Fruit fly (Drosophila melanogaster) whole organism, embryonic: Measurements from ENCODE around the gene CG5157.

Source experiments
- CG10462 ChIP-seq: fragments of 200-800 bp; sonication (Bioruptor generic); optimal IDR thresholded peaks from 2 replicates; lab custom pipeline; 2016; ENCODE audit warnings: missing biosample characterization, missing genetic modification characterization
- CG11085 ChIP-seq: fragments of 200-800 bp; sonication (Bioruptor generic); IDR thresholded peaks from 2 replicates; pipeline ENCODE4 v1.3.6; 2022; ENCODE audit warnings: missing biosample characterization, missing genetic modification characterization
- CG11696 ChIP-seq: fragments of 200-800 bp; sonication (Bioruptor generic); IDR thresholded peaks from 2 replicates; pipeline ENCODE4 v1.3.6; 2022; ENCODE audit warnings: missing biosample characterization, missing genetic modification characterization
- CG1233 ChIP-seq: fragments of 200-800 bp; sonication (Bioruptor generic); optimal IDR thresholded peaks from 4 replicates; lab custom pipeline; 2018; ENCODE audit warnings: missing biosample characterization, mild to moderate bottlenecking, missing genetic modification characterization
- CG12942 ChIP-seq: fragments of 200-800 bp; sonication (Bioruptor generic); optimal IDR thresholded peaks from 3 replicates; lab custom pipeline; 2016; ENCODE audit warnings: missing biosample characterization, missing genetic modification characterization
- CG30020 ChIP-seq: fragments of 200-800 bp; optimal IDR thresholded peaks from 2 replicates; lab custom pipeline; 2019; ENCODE audit warnings: missing biosample characterization, mild to moderate bottlenecking, missing genetic modification characterization, moderate library complexity
- CG31365 ChIP-seq: fragments of 200-800 bp; sonication (Bioruptor generic); optimal IDR thresholded peaks from 2 replicates; lab custom pipeline; 2018; ENCODE audit warnings: missing biosample characterization, mild to moderate bottlenecking, missing genetic modification characterization
- CG3838 ChIP-seq: fragments of 200-800 bp; sonication (Bioruptor generic); optimal IDR thresholded peaks from 3 replicates; lab custom pipeline; 2016; ENCODE audit warnings: missing biosample characterization, missing genetic modification characterization
- CG3847 ChIP-seq: fragments of 200-800 bp; sonication (Bioruptor generic); IDR thresholded peaks from 2 replicates; pipeline ENCODE4 v1.3.6; 2022; ENCODE audit warnings: missing biosample characterization, missing genetic modification characterization
- CG4360 ChIP-seq: fragments of 200-800 bp; sonication (Bioruptor generic); IDR thresholded peaks from 2 replicates; pipeline ENCODE4 v1.3.6; 2022; ENCODE audit warnings: missing biosample characterization, missing genetic modification characterization
- CG4617 ChIP-seq: fragments of 200-800 bp; sonication (Bioruptor generic); optimal IDR thresholded peaks from 3 replicates; lab custom pipeline; 2016; ENCODE audit warnings: missing biosample characterization, missing genetic modification characterization, borderline replicate concordance
- CG5180 ChIP-seq: fragments of 200-800 bp; sonication (Bioruptor generic); optimal IDR thresholded peaks from 3 replicates; lab custom pipeline; 2017; ENCODE audit warnings: missing biosample characterization, missing genetic modification characterization, mild to moderate bottlenecking, moderate library complexity, missing genetic modification reagents
- CG5245 ChIP-seq: fragments of 200-800 bp; sonication (Bioruptor generic); optimal IDR thresholded peaks from 3 replicates; lab custom pipeline; 2016; ENCODE audit warnings: missing biosample characterization, missing genetic modification characterization
- CG6689 ChIP-seq: fragments of 200-800 bp; sonication (Bioruptor generic); IDR thresholded peaks from 2 replicates; pipeline ENCODE4 v1.3.6; 2022; ENCODE audit warnings: missing biosample characterization, missing genetic modification characterization
- CG8281 ChIP-seq: fragments of 200-800 bp; sonication (Bioruptor generic); optimal IDR thresholded peaks from 2 replicates; lab custom pipeline; 2018; ENCODE audit warnings: missing biosample characterization, mild to moderate bottlenecking, missing genetic modification characterization, moderate library complexity
- Drgx ChIP-seq: fragments of 200-800 bp; sonication (Bioruptor generic); IDR thresholded peaks from 2 replicates; pipeline ENCODE4 v1.3.6; 2022; ENCODE audit warnings: missing biosample characterization, missing genetic modification characterization
- Gug ChIP-seq: fragments of 200-800 bp; sonication (Bioruptor generic); IDR thresholded peaks from 4 replicates; pipeline ENCODE4 v1.3.6; 2022; ENCODE audit warnings: missing biosample characterization, missing genetic modification characterization
- H2.0 ChIP-seq: fragments of 200-800 bp; sonication (Bioruptor generic); IDR thresholded peaks from 2 replicates; pipeline ENCODE4 v1.3.6; 2022; ENCODE audit warnings: missing biosample characterization, missing genetic modification characterization
- Med ChIP-seq: fragments of 200-800 bp; sonication (Bioruptor generic); peaks from one replicate; lab custom pipeline; 2016; ENCODE audit warnings: missing biosample characterization, missing genetic modification characterization, mild to moderate bottlenecking, inconsistent platforms, moderate library complexity
- Nf-YC ChIP-seq: fragments of 200-800 bp; optimal IDR thresholded peaks from 3 replicates; lab custom pipeline; 2019; ENCODE audit warnings: missing biosample characterization, mild to moderate bottlenecking, missing genetic modification characterization, moderate library complexity
- Oli ChIP-seq: fragments of 200-800 bp; sonication (Bioruptor generic); optimal IDR thresholded peaks from 2 replicates; lab custom pipeline; 2018; ENCODE audit warnings: missing biosample characterization, mild to moderate bottlenecking, missing genetic modification characterization, moderate library complexity
- Ptx1 ChIP-seq: fragments of 200-800 bp; sonication (Bioruptor generic); IDR thresholded peaks from 2 replicates; pipeline ENCODE4 v1.3.6; 2022; ENCODE audit warnings: missing biosample characterization, missing genetic modification characterization
- Tbp ChIP-seq: fragments of >200 bp; optimal IDR thresholded peaks from 2 replicates; lab custom pipeline; 2018; ENCODE audit warnings: missing biosample characterization, missing genetic modification characterization
- bab2 ChIP-seq: fragments of 200-800 bp; sonication (Bioruptor generic); optimal IDR thresholded peaks from 2 replicates; lab custom pipeline; 2016; ENCODE audit warnings: missing biosample characterization, missing genetic modification characterization
- bbx ChIP-seq: fragments of 200-800 bp; sonication (Bioruptor generic); IDR thresholded peaks from 2 replicates; pipeline ENCODE4 v1.3.6; 2022; ENCODE audit warnings: missing biosample characterization, missing genetic modification characterization; ENCODE audit not compliant: partially characterized antibody
- crp ChIP-seq, 2 experiments: fragments of 200-800 bp; sonication (Bioruptor generic); optimal IDR thresholded peaks; 2 replicates in 1 of 2; 3 replicates in 1 of 2; lab custom pipeline; 2017; ENCODE audit warnings: missing biosample characterization in 2 of 2, missing genetic modification characterization in 2 of 2, mild to moderate bottlenecking in 1 of 2, moderate library complexity in 1 of 2
- dmrt99B ChIP-seq: fragments of 200-800 bp; sonication (Bioruptor generic); optimal IDR thresholded peaks from 2 replicates; lab custom pipeline; 2018; ENCODE audit warnings: missing biosample characterization, mild to moderate bottlenecking, missing genetic modification characterization, moderate library complexity
- dpn ChIP-seq, 2 experiments: fragments of 200-800 bp; sonication (Bioruptor generic); optimal IDR thresholded peaks; 3 replicates each; lab custom pipeline; 2016; ENCODE audit warnings: missing biosample characterization in 2 of 2, missing genetic modification characterization in 2 of 2
- ems ChIP-seq: fragments of 200-800 bp; sonication (Bioruptor generic); optimal IDR thresholded peaks from 3 replicates; lab custom pipeline; 2016; ENCODE audit warnings: missing biosample characterization, missing genetic modification characterization
- exex ChIP-seq: fragments of 200-800 bp; sonication (Bioruptor generic); optimal IDR thresholded peaks from 4 replicates; lab custom pipeline; 2018; ENCODE audit warnings: missing biosample characterization, mild to moderate bottlenecking, missing genetic modification characterization, moderate library complexity
- fd64A ChIP-seq: fragments of 200-800 bp; sonication (Bioruptor generic); optimal IDR thresholded peaks from 3 replicates; lab custom pipeline; 2018; ENCODE audit warnings: missing biosample characterization, mild to moderate bottlenecking, missing genetic modification characterization
- gfzf ChIP-seq: fragments of 200-800 bp; sonication (Bioruptor generic); optimal IDR thresholded peaks from 2 replicates; lab custom pipeline; 2016; ENCODE audit warnings: missing biosample characterization, mild to moderate bottlenecking, missing genetic modification characterization, moderate library complexity
- gt ChIP-seq: fragments of 200-800 bp; sonication (Bioruptor generic); IDR thresholded peaks from 2 replicates; pipeline ENCODE4 v1.3.6; 2022; ENCODE audit warnings: missing biosample characterization, missing genetic modification characterization
- her ChIP-seq: fragments of 200-800 bp; sonication (Bioruptor generic); optimal IDR thresholded peaks from 2 replicates; lab custom pipeline; 2016; ENCODE audit warnings: missing biosample characterization, missing genetic modification characterization
- ind ChIP-seq: fragments of 200-800 bp; sonication (Bioruptor generic); optimal IDR thresholded peaks from 3 replicates; lab custom pipeline; 2016; ENCODE audit warnings: missing biosample characterization, missing genetic modification characterization
- kay ChIP-seq: fragments of 200-800 bp; sonication (Bioruptor generic); optimal IDR thresholded peaks from 2 replicates; lab custom pipeline; 2016; ENCODE audit warnings: missing biosample characterization, missing genetic modification characterization
- lmd ChIP-seq: fragments of 200-800 bp; sonication (Bioruptor generic); IDR thresholded peaks from 2 replicates; pipeline ENCODE4 v1.3.6; 2022; ENCODE audit warnings: missing biosample characterization, missing genetic modification characterization
- maf-S ChIP-seq: fragments of 200-800 bp; sonication (Bioruptor generic); optimal IDR thresholded peaks from 2 replicates; lab custom pipeline; 2016; ENCODE audit warnings: missing biosample characterization, missing genetic modification characterization
- mirr ChIP-seq: fragments of 200-800 bp; sonication (Bioruptor generic); optimal IDR thresholded peaks from 3 replicates; lab custom pipeline; 2018; ENCODE audit warnings: missing biosample characterization, mild to moderate bottlenecking, missing genetic modification characterization
- pho ChIP-seq: fragments of 200-800 bp; sonication (Bioruptor generic); optimal IDR thresholded peaks from 2 replicates; lab custom pipeline; 2016; ENCODE audit warnings: missing biosample characterization, missing genetic modification characterization
- pnt ChIP-seq: fragments of 200-800 bp; sonication (Bioruptor generic); optimal IDR thresholded peaks from 3 replicates; lab custom pipeline; 2016; ENCODE audit warnings: missing biosample characterization, missing genetic modification characterization
- row ChIP-seq: fragments of 200-800 bp; sonication (Bioruptor generic); IDR thresholded peaks from 3 replicates; pipeline ENCODE4 v1.3.6; 2022; ENCODE audit warnings: missing biosample characterization, missing genetic modification characterization
- sens ChIP-seq: fragments of 200-800 bp; sonication (Bioruptor generic); peaks from one replicate; lab custom pipeline; 2016; ENCODE audit warnings: missing biosample characterization, missing genetic modification characterization
- seq ChIP-seq: fragments of 200-800 bp; sonication (Bioruptor generic); IDR thresholded peaks from 2 replicates; pipeline ENCODE4 v1.3.6; 2022; ENCODE audit warnings: missing biosample characterization, missing genetic modification characterization
- sr ChIP-seq: fragments of 200-800 bp; sonication (Bioruptor generic); IDR thresholded peaks from 3 replicates; pipeline ENCODE4 v1.3.6; 2022; ENCODE audit warnings: missing biosample characterization, missing genetic modification characterization
- stc ChIP-seq: fragments of 200-800 bp; sonication (Bioruptor generic); IDR thresholded peaks from 2 replicates; pipeline ENCODE4 v1.3.6; 2022; ENCODE audit warnings: missing biosample characterization, missing genetic modification characterization
- sug ChIP-seq: fragments of 200-800 bp; optimal IDR thresholded peaks from 2 replicates; lab custom pipeline; 2019; ENCODE audit warnings: missing biosample characterization, mild to moderate bottlenecking, missing genetic modification characterization, moderate library complexity
- tup ChIP-seq: fragments of 200-800 bp; sonication (Bioruptor generic); optimal IDR thresholded peaks from 2 replicates; lab custom pipeline; 2016; ENCODE audit warnings: missing biosample characterization, mild to moderate bottlenecking, missing genetic modification characterization, moderate library complexity
- vnd ChIP-seq: fragments of 200-800 bp; sonication (Bioruptor generic); IDR thresholded peaks from 3 replicates; pipeline ENCODE4 v1.3.6; 2022; ENCODE audit warnings: missing biosample characterization, missing genetic modification characterization; ENCODE audit not compliant: partially characterized antibody
- vvl ChIP-seq: fragments of 200-800 bp; sonication (Bioruptor generic); IDR thresholded peaks from 2 replicates; pipeline ENCODE4 v1.3.6; 2022; ENCODE audit warnings: missing biosample characterization, missing genetic modification characterization
- z ChIP-seq: fragments of 200-800 bp; sonication (Bioruptor generic); IDR thresholded peaks from 3 replicates; pipeline ENCODE4 v1.3.6; 2022; ENCODE audit warnings: missing biosample characterization, missing genetic modification characterization

The CG5157 gene

dm6 chr3L:16146539-16146934 lies 8.9 kb upstream of the CG5157 start (continued):
- TF ChIP-seq bbx (GFP tag; lab: Robert Waterston, UW) (no peak), stc (GFP tag; lab: Robert Waterston, UW) (no peak), dmrt99B (tag; lab: Kevin White, UChicago) (peak; percentile 39), CG30020 (tag; lab: Kevin White, UChicago) (no peak), CG1233 (GFP tag; lab: Kevin White, UChicago) (peak; percentile 30), her (GFP tag; lab: Kevin White, UChicago) (no peak), kay (peak; percentile 3), CG12942 (GFP tag; lab: Kevin White, UChicago) (no peak), CG31365 (tag; lab: Kevin White, UChicago) (no peak), sug (peak; percentile 47), Ptx1 (GFP tag; lab: Robert Waterston, UW) (peak; percentile 63; the same call in 1 of the 2 replicates), crp (GFP tag; optimal IDR thresholded peaks at IDR 0.05; lab: Kevin White, UChicago) (no peak), bab2 (no peak), vnd (GFP tag; lab: Robert Waterston, UW) (no peak), CG5245 (GFP tag; lab: Kevin White, UChicago) (no peak), CG4360 (no peak), pnt (GFP tag; lab: Kevin White, UChicago) (no peak), CG3838 (GFP tag; lab: Kevin White, UChicago) (no peak), pho (GFP tag; lab: Kevin White, UChicago) (peak; percentile 5), Nf-YC (tag; lab: Kevin White, UChicago) (peak; percentile 58), H2.0 (GFP tag; lab: Robert Waterston, UW) (no peak), Gug (GFP tag; lab: Robert Waterston, UW) (0 out of 4 replicates have a peak, but pooled peaks have one; percentile 13), ind (GFP tag; lab: Kevin White, UChicago) (peak; percentile 54), dpn (GFP tag; optimal IDR thresholded peaks at IDR 0.05; lab: Kevin White, UChicago) (peak in 1 of 2 experiments; percentile 0), CG4617 (GFP tag; lab: Kevin White, UChicago) (no peak), sens (GFP tag; lab: Kevin White, UChicago) (no peak), CG5180 (no peak)
- TF ChIP-seq, all 482 proteins: peak for 109

DNA sequence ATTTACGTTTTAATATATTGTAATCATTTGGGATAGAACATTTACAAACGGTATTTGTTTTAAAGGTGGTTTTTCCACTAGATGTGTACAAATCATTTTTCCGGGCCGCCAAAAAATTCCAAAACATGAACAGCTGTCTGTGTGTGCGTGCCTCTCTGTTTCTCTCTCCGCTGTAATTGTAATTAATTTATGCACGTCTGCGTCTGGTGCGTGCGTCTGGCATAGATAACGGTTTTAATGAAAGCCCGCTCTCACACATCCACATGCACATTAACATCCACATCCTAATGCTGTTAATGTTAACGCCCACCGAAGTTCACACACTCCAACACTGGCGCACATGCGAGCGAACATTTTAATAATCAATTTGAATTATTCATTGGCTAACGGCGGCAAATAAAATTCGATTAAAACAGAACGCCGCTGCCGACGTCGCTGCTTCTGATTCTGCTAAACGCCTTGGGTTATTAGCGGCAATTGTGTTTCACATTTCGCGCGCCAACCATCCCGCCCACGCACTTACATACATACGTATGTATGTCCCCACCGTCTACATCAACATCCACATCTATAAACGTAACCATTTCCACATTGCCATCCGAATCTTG lies 8.4 kb upstream of the CG5157 start:
- TF ChIP-seq Tbp (GFP tag; lab: Kevin White, UChicago) (no peak), gfzf (no peak), CG3847 (no peak), mirr (GFP tag; lab: Kevin White, UChicago) (peak; percentile 1), row (no peak), Med (GFP tag; lab: Kevin White, UChicago) (peak; percentile 69), CG11696 (GFP tag; lab: Robert Waterston, UW) (no peak), gt (GFP tag; lab: Robert Waterston, UW) (no peak), z (no peak), Drgx (no peak), lmd (GFP tag; lab: Robert Waterston, UW) (no peak), CG8281 (no peak), Oli (tag; lab: Kevin White, UChicago) (no peak), CG11085 (GFP tag; lab: Robert Waterston, UW) (no peak), H2.0 (GFP tag; lab: Robert Waterston, UW) (no peak), maf-S (no peak), fd64A (no peak), tup (GFP tag; lab: Kevin White, UChicago) (no peak), Gug (GFP tag; lab: Robert Waterston, UW) (no peak), CG10462 (no peak), CG4617 (GFP tag; lab: Kevin White, UChicago) (no peak), CG6689 (GFP tag; lab: Robert Waterston, UW) (0 out of 2 replicates have a peak, but pooled peaks have one; percentile 7), vvl (GFP tag; lab: Robert Waterston, UW) (peak; percentile 71), sr (GFP tag; lab: Robert Waterston, UW) (peak; percentile 79), exex (tag; lab: Kevin White, UChicago) (peak; percentile 60), ems (GFP tag; lab: Kevin White, UChicago) (no peak), seq (GFP tag; lab: Robert Waterston, UW) (0 out of 2 replicates have a peak, but pooled peaks have one; percentile 9)
